ENCODE assay signal across 1 fruit fly cellular context in genomic region chr3R:8945502-8946324, dm6.
TF ChIP-seq lines count a peak whose summit lies in the region.

No protein-coding gene starts in this region.

TF ChIP-seq in whole organism, embryonic, 481 proteins besides CTCF, POLR2A, EP300 and RAD21 (continued from another document and continues in another):
- TF ChIP-seq peb (GFP tag; IDR thresholded peaks at IDR 0.05; lab: Robert Waterston, UW) = peak; percentile 37; the same call in 1 of the 2 replicates
- peak; percentile 60 for TF ChIP-seq oc (tag; optimal IDR thresholded peaks at IDR 0.05; lab: Kevin White, UChicago)
- TF ChIP-seq CG2202 (tag; optimal IDR thresholded peaks at IDR 0.05; lab: Kevin White, UChicago) = peak; percentile 59
- peak; percentile 29 for TF ChIP-seq CG17912 (GFP tag; optimal IDR thresholded peaks at IDR 0.05; lab: Kevin White, UChicago)
- TF ChIP-seq unpg (GFP tag; optimal IDR thresholded peaks at IDR 0.05; lab: Kevin White, UChicago) = peak; percentile 93
- peak; percentile 46; the same call in 1 of the 3 replicates for TF ChIP-seq Optix (GFP tag; IDR thresholded peaks at IDR 0.05; lab: Robert Waterston, UW)
- TF ChIP-seq CG7928 (GFP tag; optimal IDR thresholded peaks at IDR 0.05; lab: Kevin White, UChicago) = peak; percentile 34
- TF ChIP-seq CG10654 (GFP tag; optimal IDR thresholded peaks at IDR 0.05; lab: Kevin White, UChicago) = peak; percentile 57
- peak; percentile 82 for TF ChIP-seq CG14014 (GFP tag; IDR thresholded peaks at IDR 0.05; lab: Robert Waterston, UW)
- TF ChIP-seq CG12391 (tag; optimal IDR thresholded peaks at IDR 0.05; lab: Kevin White, UChicago) = peak; percentile 88
- peak; percentile 64 for TF ChIP-seq CG3847 (GFP tag; IDR thresholded peaks at IDR 0.05; lab: Robert Waterston, UW)
- peak; percentile 43; the same call in 1 of the 3 replicates for TF ChIP-seq knrl (GFP tag; IDR thresholded peaks at IDR 0.05; lab: Robert Waterston, UW; ENCODE audit: partially characterized antibody)
- peak; percentile 82; the same call in 1 of the 2 replicates for TF ChIP-seq CG10366 (GFP tag; IDR thresholded peaks at IDR 0.05; lab: Robert Waterston, UW)
- TF ChIP-seq emc (GFP tag; optimal IDR thresholded peaks at IDR 0.05; lab: Kevin White, UChicago) = no peak
- peak; percentile 63 for TF ChIP-seq CG30431 (GFP tag; optimal IDR thresholded peaks at IDR 0.05; lab: Kevin White, UChicago)
- peak; percentile 84 for TF ChIP-seq run (tag; optimal IDR thresholded peaks at IDR 0.05; lab: Kevin White, UChicago)
- TF ChIP-seq dmrt99B (tag; optimal IDR thresholded peaks at IDR 0.05; lab: Kevin White, UChicago) = peak; percentile 94
- TF ChIP-seq az2 (GFP tag; optimal IDR thresholded peaks at IDR 0.05; lab: Kevin White, UChicago) = peak; percentile 83
- TF ChIP-seq CG14710 (tag; optimal IDR thresholded peaks at IDR 0.05; lab: Kevin White, UChicago) = peak; percentile 81
- no peak for TF ChIP-seq Gsc (GFP tag; IDR thresholded peaks at IDR 0.05; lab: Robert Waterston, UW)
- no peak for TF ChIP-seq CG9797 (GFP tag; optimal IDR thresholded peaks at IDR 0.05; lab: Kevin White, UChicago)
- TF ChIP-seq Max (GFP tag; optimal IDR thresholded peaks at IDR 0.05; lab: Kevin White, UChicago) = peak; percentile 65
- peak; percentile 77 for TF ChIP-seq zfh1 (GFP tag; IDR thresholded peaks at IDR 0.05; lab: Robert Waterston, UW)
- peak; percentile 75 for TF ChIP-seq Asciz (GFP tag; optimal IDR thresholded peaks at IDR 0.05; lab: Kevin White, UChicago)
- TF ChIP-seq toy (GFP tag; IDR thresholded peaks at IDR 0.05; lab: Robert Waterston, UW) = no peak
- TF ChIP-seq sob (GFP tag; IDR thresholded peaks at IDR 0.05; lab: Robert Waterston, UW) = peak; percentile 83
- no peak for TF ChIP-seq pan (optimal IDR thresholded peaks at IDR 0.05; lab: Kevin White, UChicago)
- TF ChIP-seq pan (GFP tag; optimal IDR thresholded peaks at IDR 0.05 in 1 of 2, IDR thresholded peaks at IDR 0.05 in 1 of 2) = peak in 1 of 2 experiments; percentile 85
- TF ChIP-seq chinmo (GFP tag; IDR thresholded peaks at IDR 0.05; lab: Robert Waterston, UW; ENCODE audit: partially characterized antibody) = peak; percentile 78; the same call in 2 of the 4 replicates
- peak; percentile 68; the same call in 2 of the 3 replicates for TF ChIP-seq otp (GFP tag; IDR thresholded peaks at IDR 0.05; lab: Robert Waterston, UW)
- TF ChIP-seq crol (GFP tag; IDR thresholded peaks at IDR 0.05; lab: Robert Waterston, UW) = no peak
- peak; percentile 38 to 53 for TF ChIP-seq Pdp1 (GFP tag; optimal IDR thresholded peaks at IDR 0.05; lab: Kevin White, UChicago)
- TF ChIP-seq CG31224 (GFP tag; IDR thresholded peaks at IDR 0.05; lab: Robert Waterston, UW) = 0 out of 2 replicates have a peak, but pooled peaks have one; percentile 38
- TF ChIP-seq GATAe (GFP tag; conservative IDR thresholded peaks at IDR 0.05; lab: Robert Waterston, UW) = no peak
- TF ChIP-seq CG14441 (GFP tag; IDR thresholded peaks at IDR 0.05; lab: Robert Waterston, UW) = peak; percentile 80
- TF ChIP-seq sug (tag; optimal IDR thresholded peaks at IDR 0.05; lab: Kevin White, UChicago) = peak; percentile 76
- TF ChIP-seq pros (GFP tag; optimal IDR thresholded peaks at IDR 0.05; lab: Kevin White, UChicago) = peak; percentile 80
- TF ChIP-seq D (optimal IDR thresholded peaks at IDR 0.05; lab: Kevin White, UChicago) = no peak
- TF ChIP-seq D (GFP tag; optimal IDR thresholded peaks at IDR 0.05; lab: Kevin White, UChicago) = peak; percentile 86
- peak; percentile 61 for TF ChIP-seq CG17612 (GFP tag; IDR thresholded peaks at IDR 0.05; lab: Robert Waterston, UW)
- peak; percentile 88 for TF ChIP-seq Ptx1 (GFP tag; IDR thresholded peaks at IDR 0.05; lab: Robert Waterston, UW)
- peak; percentile 74 for TF ChIP-seq nerfin-1 (tag; optimal IDR thresholded peaks at IDR 0.05; lab: Kevin White, UChicago)
- TF ChIP-seq CG15601 (tag; optimal IDR thresholded peaks at IDR 0.05; lab: Kevin White, UChicago) = peak; percentile 90
- TF ChIP-seq dan (GFP tag; IDR thresholded peaks at IDR 0.05; lab: Robert Waterston, UW) = no peak; the same call in 1 of the 2 replicates
- TF ChIP-seq fd3F (GFP tag; optimal IDR thresholded peaks at IDR 0.05; lab: Kevin White, UChicago) = peak; percentile 70
- peak; percentile 9 for TF ChIP-seq Dad (GFP tag; optimal IDR thresholded peaks at IDR 0.05; lab: Kevin White, UChicago)
- peak; percentile 60; the same call in 1 of the 2 replicates for TF ChIP-seq CG10321 (GFP tag; IDR thresholded peaks at IDR 0.05; lab: Robert Waterston, UW)
- TF ChIP-seq sens (GFP tag; lab: Kevin White, UChicago) = peak; percentile 92
- no peak for TF ChIP-seq Antp (GFP tag; optimal IDR thresholded peaks at IDR 0.05; lab: Kevin White, UChicago)
- no peak for TF ChIP-seq Dp (GFP tag; optimal IDR thresholded peaks at IDR 0.05; lab: Kevin White, UChicago)
- TF ChIP-seq kay (GFP tag; optimal IDR thresholded peaks at IDR 0.05; lab: Kevin White, UChicago) = peak; percentile 40
- peak; percentile 89 for TF ChIP-seq CG6689 (GFP tag; IDR thresholded peaks at IDR 0.05; lab: Robert Waterston, UW)
- peak; percentile 68 for TF ChIP-seq Vsx1 (GFP tag; optimal IDR thresholded peaks at IDR 0.05; lab: Kevin White, UChicago)
- TF ChIP-seq C15 (GFP tag; IDR thresholded peaks at IDR 0.05; lab: Robert Waterston, UW) = no peak
- TF ChIP-seq CG6654 (GFP tag; optimal IDR thresholded peaks at IDR 0.05; lab: Kevin White, UChicago) = peak; percentile 68
- TF ChIP-seq Lim3 (GFP tag; IDR thresholded peaks at IDR 0.05; lab: Robert Waterston, UW) = no peak
- peak; percentile 16 for TF ChIP-seq CG3995 (GFP tag; optimal IDR thresholded peaks at IDR 0.05; lab: Kevin White, UChicago)
- no peak for TF ChIP-seq Trl (optimal IDR thresholded peaks at IDR 0.05; lab: Kevin White, UChicago)
- TF ChIP-seq Trl (GFP tag; optimal IDR thresholded peaks at IDR 0.05; lab: Kevin White, UChicago) = peak; percentile 30
- TF ChIP-seq Nf-YA (GFP tag; IDR thresholded peaks at IDR 0.05; lab: Robert Waterston, UW) = peak; percentile 58; the same call in 1 of the 2 replicates
- no peak for TF ChIP-seq sna (GFP tag; IDR thresholded peaks at IDR 0.05; lab: Robert Waterston, UW; ENCODE audit: partially characterized antibody)
- TF ChIP-seq Drgx (GFP tag; IDR thresholded peaks at IDR 0.05; lab: Robert Waterston, UW) = peak; percentile 89
- TF ChIP-seq z (GFP tag; IDR thresholded peaks at IDR 0.05; lab: Robert Waterston, UW) = no peak
- peak; percentile 69 for TF ChIP-seq scrt (GFP tag; optimal IDR thresholded peaks at IDR 0.05; lab: Kevin White, UChicago)
- TF ChIP-seq jigr1 (GFP tag; IDR thresholded peaks at IDR 0.05; lab: Robert Waterston, UW) = peak; percentile 65
- TF ChIP-seq pnt (GFP tag; optimal IDR thresholded peaks at IDR 0.05; lab: Kevin White, UChicago) = peak; percentile 39
- TF ChIP-seq H2.0 (GFP tag; IDR thresholded peaks at IDR 0.05; lab: Robert Waterston, UW) = peak; percentile 77
- peak; percentile 49 for TF ChIP-seq CG17568 (GFP tag; optimal IDR thresholded peaks at IDR 0.05; lab: Kevin White, UChicago)
- peak; percentile 7 for TF ChIP-seq ac (GFP tag; optimal IDR thresholded peaks at IDR 0.05; lab: Kevin White, UChicago)
- peak; percentile 3 for TF ChIP-seq slp2 (GFP tag; optimal IDR thresholded peaks at IDR 0.05; lab: Kevin White, UChicago)
- no peak for TF ChIP-seq HLH4C (GFP tag; IDR thresholded peaks at IDR 0.05; lab: Robert Waterston, UW; ENCODE audit: partially characterized antibody)
- peak; percentile 78 for TF ChIP-seq stc (GFP tag; IDR thresholded peaks at IDR 0.05; lab: Robert Waterston, UW)
- peak; percentile 12 for TF ChIP-seq CG8944 (GFP tag; optimal IDR thresholded peaks at IDR 0.05; lab: Kevin White, UChicago)
- TF ChIP-seq cg (GFP tag; optimal IDR thresholded peaks at IDR 0.05; lab: Kevin White, UChicago) = peak; percentile 77
- TF ChIP-seq Stat92E (GFP tag; optimal IDR thresholded peaks at IDR 0.05; lab: Kevin White, UChicago) = peak in 1 of 3 experiments; percentile 80
- peak; percentile 82 for TF ChIP-seq B-H1 (GFP tag; IDR thresholded peaks at IDR 0.05; lab: Robert Waterston, UW)
- TF ChIP-seq ara (GFP tag; IDR thresholded peaks at IDR 0.05; lab: Robert Waterston, UW) = peak; percentile 81
- peak; percentile 67 for TF ChIP-seq CG9727 (GFP tag; optimal IDR thresholded peaks at IDR 0.05; lab: Kevin White, UChicago)
- TF ChIP-seq CG5180 (GFP tag; optimal IDR thresholded peaks at IDR 0.05; lab: Kevin White, UChicago) = peak; percentile 73
- peak; percentile 78 for TF ChIP-seq CG10209 (GFP tag; optimal IDR thresholded peaks at IDR 0.05; lab: Kevin White, UChicago)
- peak; percentile 60 for TF ChIP-seq CG13775 (GFP tag; optimal IDR thresholded peaks at IDR 0.05; lab: Kevin White, UChicago)
- TF ChIP-seq corto (GFP tag; optimal IDR thresholded peaks at IDR 0.05; lab: Kevin White, UChicago) = peak; percentile 44
- TF ChIP-seq Blimp-1 (GFP tag; optimal IDR thresholded peaks at IDR 0.05; lab: Kevin White, UChicago) = peak; percentile 84
- peak; percentile 33 for TF ChIP-seq ems (GFP tag; optimal IDR thresholded peaks at IDR 0.05; lab: Kevin White, UChicago)
- TF ChIP-seq CG18011 (GFP tag; optimal IDR thresholded peaks at IDR 0.05; lab: Kevin White, UChicago) = peak; percentile 59
- peak; percentile 71 for TF ChIP-seq Nf-YB (GFP tag; optimal IDR thresholded peaks at IDR 0.05; lab: Kevin White, UChicago)
- TF ChIP-seq CG42726 (GFP tag; IDR thresholded peaks at IDR 0.05; lab: Robert Waterston, UW; ENCODE audit: partially characterized antibody) = no peak
- TF ChIP-seq CG9215 (GFP tag; IDR thresholded peaks at IDR 0.05; lab: Robert Waterston, UW) = peak; percentile 35
- TF ChIP-seq hbn (GFP tag; IDR thresholded peaks at IDR 0.05; lab: Robert Waterston, UW; ENCODE audit: partially characterized antibody) = no peak
- peak; percentile 56; the same call in 1 of the 2 replicates for TF ChIP-seq CG9932 (GFP tag; IDR thresholded peaks at IDR 0.05; lab: Robert Waterston, UW)
- TF ChIP-seq CG5245 (GFP tag; optimal IDR thresholded peaks at IDR 0.05; lab: Kevin White, UChicago) = peak; percentile 67
- TF ChIP-seq rib (GFP tag; IDR thresholded peaks at IDR 0.05; lab: Robert Waterston, UW) = peak; percentile 50; the same call in 1 of the 2 replicates
- TF ChIP-seq CG31365 (tag; optimal IDR thresholded peaks at IDR 0.05; lab: Kevin White, UChicago) = no peak
- peak; percentile 63 for TF ChIP-seq kni (GFP tag; optimal IDR thresholded peaks at IDR 0.05; lab: Kevin White, UChicago)
- peak; percentile 83 for TF ChIP-seq CG17328 (GFP tag; IDR thresholded peaks at IDR 0.05; lab: Robert Waterston, UW)
- TF ChIP-seq CG8290 (GFP tag; optimal IDR thresholded peaks at IDR 0.05; lab: Kevin White, UChicago) = peak; percentile 52
- no peak for TF ChIP-seq CG8290 (tag; optimal IDR thresholded peaks at IDR 0.05; lab: Kevin White, UChicago)
- peak; percentile 88 for TF ChIP-seq HLH3B (GFP tag; IDR thresholded peaks at IDR 0.05; lab: Robert Waterston, UW)
- TF ChIP-seq CG11398 (GFP tag; optimal IDR thresholded peaks at IDR 0.05; lab: Kevin White, UChicago) = no peak
- peak; percentile 82 for TF ChIP-seq CG10267 (tag; optimal IDR thresholded peaks at IDR 0.05; lab: Kevin White, UChicago)
- peak; percentile 70 for TF ChIP-seq CG6813 (GFP tag; optimal IDR thresholded peaks at IDR 0.05; lab: Kevin White, UChicago)
- peak; percentile 41 for TF ChIP-seq gsb (GFP tag; IDR thresholded peaks at IDR 0.05; lab: Robert Waterston, UW)
- peak; percentile 18 for TF ChIP-seq Myb (GFP tag; optimal IDR thresholded peaks at IDR 0.05; lab: Kevin White, UChicago)
- peak; percentile 62 for TF ChIP-seq psq (GFP tag; optimal IDR thresholded peaks at IDR 0.05; lab: Kevin White, UChicago)
- no peak for TF ChIP-seq schlank (tag; optimal IDR thresholded peaks at IDR 0.05; lab: Kevin White, UChicago)
- TF ChIP-seq so (GFP tag; IDR thresholded peaks at IDR 0.05; lab: Robert Waterston, UW) = peak; percentile 90
- TF ChIP-seq CG16863 (GFP tag; optimal IDR thresholded peaks at IDR 0.05; lab: Kevin White, UChicago) = peak; percentile 9
- peak; percentile 46 for TF ChIP-seq Spps (tag; optimal IDR thresholded peaks at IDR 0.05; lab: Kevin White, UChicago)
- peak; percentile 41 for TF ChIP-seq CG6854 (GFP tag; optimal IDR thresholded peaks at IDR 0.05; lab: Kevin White, UChicago)
- TF ChIP-seq Ets97D (GFP tag; optimal IDR thresholded peaks at IDR 0.05; lab: Kevin White, UChicago) = peak; percentile 10
- TF ChIP-seq odd (GFP tag; optimal IDR thresholded peaks at IDR 0.05; lab: Kevin White, UChicago) = peak; percentile 87
- peak; percentile 53 for TF ChIP-seq Lhr (GFP tag; optimal IDR thresholded peaks at IDR 0.05; lab: Kevin White, UChicago)
- TF ChIP-seq dpn (GFP tag; optimal IDR thresholded peaks at IDR 0.05; lab: Kevin White, UChicago) = peak; percentile 37 to 85
- TF ChIP-seq CG10431 (GFP tag; optimal IDR thresholded peaks at IDR 0.05; lab: Kevin White, UChicago) = peak; percentile 80
- TF ChIP-seq Sox100B (GFP tag; optimal IDR thresholded peaks at IDR 0.05; lab: Kevin White, UChicago) = peak; percentile 92
- no peak for TF ChIP-seq en (GFP tag; optimal IDR thresholded peaks at IDR 0.05; lab: Kevin White, UChicago)
- TF ChIP-seq Hmx (GFP tag; optimal IDR thresholded peaks at IDR 0.05; lab: Kevin White, UChicago) = no peak
- peak; percentile 62 for TF ChIP-seq lilli (GFP tag; optimal IDR thresholded peaks at IDR 0.05; lab: Kevin White, UChicago)
- peak; percentile 31; the same call in 1 of the 2 replicates for TF ChIP-seq CG10959 (GFP tag; IDR thresholded peaks at IDR 0.05; lab: Robert Waterston, UW)
- no peak for TF ChIP-seq Dbx (GFP tag; IDR thresholded peaks at IDR 0.05; lab: Robert Waterston, UW)
- no peak for TF ChIP-seq TFAM (GFP tag; optimal IDR thresholded peaks at IDR 0.05; lab: Kevin White, UChicago)
- no peak for TF ChIP-seq CG8089 (GFP tag; optimal IDR thresholded peaks at IDR 0.05; lab: Kevin White, UChicago)
- no peak for TF ChIP-seq chm (GFP tag; IDR thresholded peaks at IDR 0.05; lab: Robert Waterston, UW)
- peak; percentile 88 for TF ChIP-seq PHDP (tag; optimal IDR thresholded peaks at IDR 0.05; lab: Kevin White, UChicago)
- TF ChIP-seq nau (GFP tag; optimal IDR thresholded peaks at IDR 0.05; lab: Kevin White, UChicago) = peak; percentile 83
- TF ChIP-seq tgo (GFP tag; IDR thresholded peaks at IDR 0.05; lab: Robert Waterston, UW) = peak; percentile 96
- TF ChIP-seq chn (GFP tag; optimal IDR thresholded peaks at IDR 0.05; lab: Kevin White, UChicago) = peak; percentile 51
- peak; percentile 27 for TF ChIP-seq CG31388 (GFP tag; optimal IDR thresholded peaks at IDR 0.05; lab: Kevin White, UChicago)
- TF ChIP-seq MTF-1 (GFP tag; optimal IDR thresholded peaks at IDR 0.05; lab: Kevin White, UChicago; ENCODE audit: borderline replicate concordance) = peak; percentile 58
- peak; percentile 91 for TF ChIP-seq CG8388 (GFP tag; optimal IDR thresholded peaks at IDR 0.05; lab: Kevin White, UChicago)
